Fruit fly (Drosophila melanogaster) whole organism, prepupa: ENCODE measurements around the gene Indy.

ENCODE experiments used
- Blimp-1 ChIP-seq: fragments of 200-800 bp; sonication (Bioruptor generic); optimal IDR thresholded peaks from 3 replicates; lab custom pipeline; 2017; ENCODE audit warnings: missing biosample characterization, missing genetic modification characterization, mild to moderate bottlenecking, moderate library complexity, missing genetic modification reagents
- CG11294 ChIP-seq: fragments of 200-800 bp; sonication (Bioruptor generic); IDR thresholded peaks from 2 replicates; pipeline ENCODE4 v1.3.6; 2022; ENCODE audit warnings: missing biosample characterization, missing genetic modification characterization
- CG11762 ChIP-seq: fragments of 200-800 bp; sonication (Bioruptor generic); optimal IDR thresholded peaks from 3 replicates; lab custom pipeline; 2016; ENCODE audit warnings: missing biosample characterization, missing genetic modification characterization; ENCODE audit not compliant: insufficient read depth
- CG11902 ChIP-seq: fragments of 200-800 bp; sonication (Bioruptor generic); optimal IDR thresholded peaks from 3 replicates; lab custom pipeline; 2016; ENCODE audit warnings: missing biosample characterization, missing genetic modification characterization
- CG16779 ChIP-seq: fragments of 200-800 bp; sonication (Bioruptor generic); optimal IDR thresholded peaks from 3 replicates; lab custom pipeline; 2017; ENCODE audit warnings: missing biosample characterization, mild to moderate bottlenecking, missing genetic modification characterization
- CG32006 ChIP-seq: fragments of 200-800 bp; sonication (Bioruptor generic); optimal IDR thresholded peaks from 3 replicates; lab custom pipeline; 2017; ENCODE audit warnings: missing biosample characterization, mild to moderate bottlenecking, missing genetic modification characterization
- CG34406 ChIP-seq: fragments of 200-800 bp; sonication (Bioruptor generic); optimal IDR thresholded peaks from 3 replicates; lab custom pipeline; 2016; ENCODE audit warnings: missing biosample characterization, missing genetic modification characterization
- CG6163 ChIP-seq: fragments of 200-800 bp; sonication (Bioruptor generic); IDR thresholded peaks from 3 replicates; pipeline ENCODE4 v1.3.6; 2022; ENCODE audit warnings: missing biosample characterization, missing genetic modification characterization
- CG6808 ChIP-seq: fragments of 200-800 bp; sonication (Bioruptor generic); optimal IDR thresholded peaks from 3 replicates; lab custom pipeline; 2017; ENCODE audit warnings: missing biosample characterization, missing genetic modification characterization, mild to moderate bottlenecking, moderate library complexity, missing genetic modification reagents
- CG6854 ChIP-seq: fragments of 200-800 bp; sonication (Bioruptor generic); optimal IDR thresholded peaks from 2 replicates; lab custom pipeline; 2017; ENCODE audit warnings: missing biosample characterization, mild to moderate bottlenecking, missing genetic modification characterization
- CG7368 ChIP-seq: fragments of 200-800 bp; sonication (Bioruptor generic); optimal IDR thresholded peaks from 3 replicates; lab custom pipeline; 2016; ENCODE audit warnings: missing biosample characterization, missing genetic modification characterization
- CG8319 ChIP-seq: fragments of 200-800 bp; sonication (Bioruptor generic); optimal IDR thresholded peaks from 3 replicates; lab custom pipeline; 2016; ENCODE audit warnings: missing biosample characterization, missing genetic modification characterization
- CG8632 ChIP-seq: fragments of 200-800 bp; sonication (Bioruptor generic); optimal IDR thresholded peaks from 3 replicates; lab custom pipeline; 2016; ENCODE audit warnings: missing biosample characterization, missing genetic modification characterization
- CG9139 ChIP-seq: fragments of 200-800 bp; sonication (Bioruptor generic); optimal IDR thresholded peaks from 3 replicates; lab custom pipeline; 2017; ENCODE audit warnings: missing biosample characterization, mild to moderate bottlenecking, missing genetic modification characterization
- Eip78C ChIP-seq: fragments of 200-800 bp; sonication (Bioruptor generic); peaks from one replicate; lab custom pipeline; 2016; ENCODE audit warnings: missing biosample characterization, missing genetic modification characterization
- Eip93F ChIP-seq: fragments of 200-800 bp; sonication (Bioruptor generic); optimal IDR thresholded peaks from 2 replicates; lab custom pipeline; 2016; ENCODE audit warnings: missing biosample characterization, mild to moderate bottlenecking, missing genetic modification characterization
- Ets96B ChIP-seq: fragments of 200-800 bp; optimal IDR thresholded peaks from 2 replicates; lab custom pipeline; 2019; ENCODE audit warnings: missing biosample characterization, mild to moderate bottlenecking, missing genetic modification characterization, moderate library complexity
- Gug ChIP-seq: fragments of 200-800 bp; sonication (Bioruptor generic); IDR thresholded peaks from 2 replicates; pipeline ENCODE4 v1.3.6; 2022; ENCODE audit warnings: missing biosample characterization, missing genetic modification characterization
- Hr39 ChIP-seq: fragments of 200-800 bp; sonication (Bioruptor generic); optimal IDR thresholded peaks from 2 replicates; lab custom pipeline; 2016; ENCODE audit warnings: missing biosample characterization, missing genetic modification characterization
- Hr4 ChIP-seq: fragments of 200-800 bp; sonication (Bioruptor generic); optimal IDR thresholded peaks from 3 replicates; lab custom pipeline; 2016; ENCODE audit warnings: missing biosample characterization, missing genetic modification characterization
- Met ChIP-seq: fragments of 200-800 bp; sonication (Bioruptor generic); optimal IDR thresholded peaks from 3 replicates; lab custom pipeline; 2016; ENCODE audit warnings: missing biosample characterization, missing genetic modification characterization
- Smox ChIP-seq: fragments of 200-800 bp; sonication (Bioruptor generic); optimal IDR thresholded peaks from 3 replicates; lab custom pipeline; 2016; ENCODE audit warnings: missing biosample characterization, missing genetic modification characterization
- Sox102F ChIP-seq: fragments of 200-800 bp; sonication (Bioruptor generic); optimal IDR thresholded peaks from 2 replicates; lab custom pipeline; 2016; ENCODE audit warnings: missing biosample characterization, mild to moderate bottlenecking, missing genetic modification characterization
- Sox14 ChIP-seq: fragments of 200-800 bp; sonication (Bioruptor generic); optimal IDR thresholded peaks from 3 replicates; lab custom pipeline; 2016; ENCODE audit warnings: missing biosample characterization, missing genetic modification characterization
- Sox15 ChIP-seq: fragments of 200-800 bp; sonication (Bioruptor generic); optimal IDR thresholded peaks from 3 replicates; lab custom pipeline; 2016; ENCODE audit warnings: missing biosample characterization, missing genetic modification characterization
- achi ChIP-seq: fragments of 200-800 bp; sonication (Bioruptor generic); optimal IDR thresholded peaks from 3 replicates; lab custom pipeline; 2016; ENCODE audit warnings: missing biosample characterization, missing genetic modification characterization
- acj6 ChIP-seq: fragments of 200-800 bp; sonication (Bioruptor generic); optimal IDR thresholded peaks from 3 replicates; lab custom pipeline; 2016; ENCODE audit warnings: missing biosample characterization, missing genetic modification characterization
- cyc ChIP-seq: fragments of 200-800 bp; sonication (Bioruptor generic); optimal IDR thresholded peaks from 3 replicates; lab custom pipeline; 2016; ENCODE audit warnings: missing biosample characterization, missing genetic modification characterization
- dac ChIP-seq: fragments of 200-800 bp; sonication (Bioruptor generic); optimal IDR thresholded peaks from 2 replicates; lab custom pipeline; 2017; ENCODE audit warnings: missing biosample characterization, mild to moderate bottlenecking, missing genetic modification characterization
- dsx ChIP-seq: fragments of 200-800 bp; optimal IDR thresholded peaks from 3 replicates; lab custom pipeline; 2019; ENCODE audit warnings: missing biosample characterization, mild to moderate bottlenecking, missing genetic modification characterization, moderate library complexity; ENCODE audit not compliant: poor library complexity, severe bottlenecking
- eg ChIP-seq: fragments of 200-800 bp; sonication (Bioruptor generic); IDR thresholded peaks from 3 replicates; pipeline ENCODE4 v1.3.6; 2022; ENCODE audit warnings: missing biosample characterization, missing genetic modification characterization
- esn ChIP-seq: fragments of 200-800 bp; sonication (Bioruptor generic); optimal IDR thresholded peaks from 2 replicates; lab custom pipeline; 2016; ENCODE audit warnings: missing biosample characterization, mild to moderate bottlenecking, missing genetic modification characterization, moderate library complexity
- fkh ChIP-seq: fragments of 200-800 bp; sonication (Bioruptor generic); optimal IDR thresholded peaks from 3 replicates; lab custom pipeline; 2017; ENCODE audit warnings: missing biosample characterization, mild to moderate bottlenecking, missing genetic modification characterization, moderate library complexity
- lz ChIP-seq: fragments of 200-800 bp; sonication (Bioruptor generic); optimal IDR thresholded peaks from 3 replicates; lab custom pipeline; 2016; ENCODE audit warnings: missing biosample characterization, missing genetic modification characterization
- pdm3 ChIP-seq: fragments of 200-800 bp; sonication (Bioruptor generic); optimal IDR thresholded peaks from 3 replicates; lab custom pipeline; 2016; ENCODE audit warnings: missing biosample characterization, missing genetic modification characterization
- spab ChIP-seq: fragments of 200-800 bp; sonication (Bioruptor generic); optimal IDR thresholded peaks from 2 replicates; lab custom pipeline; 2017; ENCODE audit warnings: missing biosample characterization, mild to moderate bottlenecking, missing genetic modification characterization, missing genetic modification reagents
- ss ChIP-seq, 2 experiments: fragments of 200-800 bp; sonication (Bioruptor generic); optimal IDR thresholded peaks; 2 replicates in 1 of 2; 3 replicates in 1 of 2; lab custom pipeline; 2017 to 2018; ENCODE audit warnings: mild to moderate bottlenecking in 2 of 2, missing biosample characterization in 2 of 2, missing genetic modification characterization in 2 of 2, moderate library complexity in 1 of 2
- svp ChIP-seq: fragments of 200-800 bp; sonication (Bioruptor generic); peaks from one replicate; lab custom pipeline; 2016; ENCODE audit warnings: missing biosample characterization, missing genetic modification characterization
- vri ChIP-seq: fragments of 200-800 bp; sonication (Bioruptor generic); optimal IDR thresholded peaks from 3 replicates; lab custom pipeline; 2016; ENCODE audit warnings: missing biosample characterization, mild to moderate bottlenecking, missing genetic modification characterization

The Indy gene

dm6 chr3L:18832708-18833107 lies 13.4 kb downstream of the Indy start:
- TF ChIP-seq CG34406 (GFP tag; lab: Kevin White, UChicago): no peak
- no peak for TF ChIP-seq CG6163
- no peak for TF ChIP-seq Sox15 (GFP tag; lab: Kevin White, UChicago)
- peak in 1 of 2 experiments; percentile 82 for TF ChIP-seq ss (GFP tag; optimal IDR thresholded peaks at IDR 0.05; lab: Kevin White, UChicago)

- TF ChIP-seq CG11902 (GFP tag; lab: Kevin White, UChicago): no peak
- no peak for TF ChIP-seq CG6163
- no peak for TF ChIP-seq pdm3 (GFP tag; lab: Kevin White, UChicago)
- no peak for TF ChIP-seq Ets96B (tag; lab: Kevin White, UChicago)
- TF ChIP-seq acj6: no peak
- no peak for TF ChIP-seq Met (GFP tag; lab: Kevin White, UChicago)
- TF ChIP-seq CG8632: no peak
- TF ChIP-seq achi (GFP tag; lab: Kevin White, UChicago): no peak
- no peak for TF ChIP-seq dac
- no peak for TF ChIP-seq Sox15 (GFP tag; lab: Kevin White, UChicago)
- TF ChIP-seq Eip93F (GFP tag; lab: Kevin White, UChicago): no peak
- no peak for TF ChIP-seq CG9139 (GFP tag; lab: Kevin White, UChicago)
- TF ChIP-seq Sox102F (GFP tag; lab: Kevin White, UChicago): no peak
Observed at dm6 chr3L:18832195-18832594, 13.9 kb downstream of the Indy start.

dm6 chr3L:18828318-18828717 lies 17.7 kb downstream of the Indy start:
- TF ChIP-seq CG8319: no peak
- TF ChIP-seq CG11762: no peak
- TF ChIP-seq fkh (GFP tag; lab: Kevin White, UChicago): no peak
- TF ChIP-seq svp (GFP tag; lab: Kevin White, UChicago): peak; percentile 34
- no peak for TF ChIP-seq CG7368 (GFP tag; lab: Kevin White, UChicago)
- no peak for TF ChIP-seq CG6854 (GFP tag; lab: Kevin White, UChicago)
- peak; percentile 1 for TF ChIP-seq esn
- no peak for TF ChIP-seq cyc (GFP tag; lab: Kevin White, UChicago)
- TF ChIP-seq Met (GFP tag; lab: Kevin White, UChicago): no peak
- TF ChIP-seq Hr4 (GFP tag; lab: Kevin White, UChicago): peak; percentile 10
- TF ChIP-seq CG32006 (GFP tag; lab: Kevin White, UChicago): no peak
- no peak for TF ChIP-seq CG11902 (GFP tag; lab: Kevin White, UChicago)
- TF ChIP-seq CG6808 (GFP tag; lab: Kevin White, UChicago): no peak
- no peak for TF ChIP-seq Sox15 (GFP tag; lab: Kevin White, UChicago)
- TF ChIP-seq CG16779: no peak
- TF ChIP-seq Eip93F (GFP tag; lab: Kevin White, UChicago): peak; percentile 7
- TF ChIP-seq eg (GFP tag; lab: Robert Waterston, UW): no peak
- no peak for TF ChIP-seq CG6163
- no peak for TF ChIP-seq Sox14
- TF ChIP-seq Blimp-1 (GFP tag; lab: Kevin White, UChicago): no peak
- TF ChIP-seq Ets96B (tag; lab: Kevin White, UChicago): no peak

- no peak for TF ChIP-seq spab (GFP tag; lab: Kevin White, UChicago)
- TF ChIP-seq svp (GFP tag; lab: Kevin White, UChicago): peak; percentile 94
- TF ChIP-seq pdm3 (GFP tag; lab: Kevin White, UChicago): no peak
- no peak for TF ChIP-seq CG8319
- TF ChIP-seq Gug (GFP tag; lab: Robert Waterston, UW): no peak
- no peak for TF ChIP-seq CG11294 (GFP tag; lab: Robert Waterston, UW)
- TF ChIP-seq Smox: no peak
- TF ChIP-seq CG11902 (GFP tag; lab: Kevin White, UChicago): no peak
- no peak for TF ChIP-seq Sox15 (GFP tag; lab: Kevin White, UChicago)
- peak; percentile 68 for TF ChIP-seq vri (GFP tag; lab: Kevin White, UChicago)
- TF ChIP-seq Eip78C (GFP tag; lab: Kevin White, UChicago): no peak
- no peak for TF ChIP-seq lz
- TF ChIP-seq dsx: no peak
- TF ChIP-seq Eip93F (GFP tag; lab: Kevin White, UChicago): peak; percentile 56
- TF ChIP-seq CG9139 (GFP tag; lab: Kevin White, UChicago): no peak
- no peak for TF ChIP-seq ss (GFP tag; optimal IDR thresholded peaks at IDR 0.05; lab: Kevin White, UChicago)
- TF ChIP-seq fkh (GFP tag; lab: Kevin White, UChicago): no peak
- TF ChIP-seq Hr39: no peak
Observed at dm6 chr3L:18825993-18826392, 20.1 kb downstream of the Indy start.
